Worm (Caenorhabditis elegans) whole organism, mixed stage, embryonic: ENCODE data around the gene F31A3.3.

ENCODE experiments used
- ces-1 ChIP-seq: fragments of 150-350 bp; optimal IDR thresholded peaks from 2 replicates; lab custom pipeline; 2014; ENCODE audit warnings: missing biosample characterization, missing genetic modification reagents, missing genetic modification characterization
- cnd-1 ChIP-seq: fragments of 200-800 bp; sonication (Bioruptor generic); optimal IDR thresholded peaks from 2 replicates; lab custom pipeline; 2018; ENCODE audit warnings: mild to moderate bottlenecking, missing genetic modification characterization, missing compliant biosample characterization
- hlh-1 ChIP-seq: fragments of 150-350 bp; optimal IDR thresholded peaks from 2 replicates; lab custom pipeline; 2014; ENCODE audit warnings: missing biosample characterization, missing genetic modification reagents, missing genetic modification characterization
- lsy-2 ChIP-seq: fragments of 150-350 bp; optimal IDR thresholded peaks from 2 replicates; lab custom pipeline; 2014; ENCODE audit warnings: missing biosample characterization, missing genetic modification characterization
- nhr-76 ChIP-seq: sonication (generic microtip); optimal IDR thresholded peaks from 2 replicates; lab custom pipeline; 2017; ENCODE audit warnings: missing biosample characterization, missing genetic modification characterization
- ztf-11 ChIP-seq: fragments of 150-350 bp; optimal IDR thresholded peaks from 2 replicates; lab custom pipeline; 2014; ENCODE audit warnings: missing biosample characterization, missing genetic modification characterization

- no peak for TF ChIP-seq cnd-1 (tag; lab: Kevin White, UChicago)
- TF ChIP-seq ces-1 (GFP tag; lab: Kevin White, UChicago) = peak; percentile 49
- no peak for TF ChIP-seq ztf-11
- TF ChIP-seq lsy-2 (tag; lab: Kevin White, UChicago) = peak; percentile 8
- no peak for TF ChIP-seq hlh-1
- TF ChIP-seq nhr-76 (tag; lab: Kevin White, UChicago) = no peak
Measured at ce11 chrX:17544349-17544936, 10.6 kb upstream of the F31A3.3 start.
